Fruit fly (Drosophila melanogaster) whole organism, wandering third instar larva: Measurements from ENCODE around the gene Wnt10.
A peak's percentile ranks its signal among the peaks of the same experiment; 100 is the strongest.

Experiments used
- Abd-B ChIP-seq: fragments of >200 bp; optimal IDR thresholded peaks from 2 replicates; lab custom pipeline; 2017; ENCODE audit warnings: missing biosample characterization, missing genetic modification characterization
- CG32264 ChIP-seq: fragments of 200-800 bp; sonication (Bioruptor generic); optimal IDR thresholded peaks from 2 replicates; lab custom pipeline; 2016; ENCODE audit warnings: missing biosample characterization, missing genetic modification characterization
- CG9705 ChIP-seq: fragments of 200-800 bp; sonication (Bioruptor generic); optimal IDR thresholded peaks from 2 replicates; lab custom pipeline; 2018; ENCODE audit warnings: missing biosample characterization, mild to moderate bottlenecking, missing genetic modification characterization
- CrebA ChIP-seq: fragments of 200-800 bp; sonication (Bioruptor generic); optimal IDR thresholded peaks from 2 replicates; lab custom pipeline; 2016; ENCODE audit warnings: missing biosample characterization, mild to moderate bottlenecking, missing genetic modification characterization, borderline replicate concordance
- Dfd ChIP-seq: fragments of >200 bp; optimal IDR thresholded peaks from 2 replicates; lab custom pipeline; 2017; ENCODE audit warnings: missing biosample characterization, missing genetic modification characterization
- Dif ChIP-seq: fragments of 200-275, 200-300 bp; sonication (Bioruptor generic); optimal IDR thresholded peaks from 2 replicates; lab custom pipeline; 2018; ENCODE audit warnings: missing biosample characterization, missing genetic modification characterization; ENCODE audit not compliant: partially characterized antibody
- GATAd ChIP-seq: sonication (Bioruptor generic); optimal IDR thresholded peaks from 2 replicates; lab custom pipeline; 2016; ENCODE audit warnings: missing biosample characterization, missing genetic modification characterization
- HLH106 ChIP-seq: fragments of 200-800 bp; optimal IDR thresholded peaks from 3 replicates; lab custom pipeline; 2019; ENCODE audit warnings: missing biosample characterization, mild to moderate bottlenecking, missing genetic modification characterization, moderate library complexity
- Hnf4 ChIP-seq: fragments of 200-800 bp; sonication (Bioruptor generic); optimal IDR thresholded peaks from 2 replicates; lab custom pipeline; 2016; ENCODE audit warnings: missing biosample characterization, mild to moderate bottlenecking, missing genetic modification characterization
- Hr78 ChIP-seq: fragments of >200 bp; optimal IDR thresholded peaks from 2 replicates; lab custom pipeline; 2017; ENCODE audit warnings: missing biosample characterization, missing genetic modification characterization
- Hr83 ChIP-seq: fragments of 200-300 bp; sonication (Bioruptor generic); optimal IDR thresholded peaks from 2 replicates; lab custom pipeline; 2016; ENCODE audit warnings: missing biosample characterization, mild to moderate bottlenecking, missing genetic modification characterization, moderate library complexity; ENCODE audit not compliant: poor library complexity, severe bottlenecking
- Jra ChIP-seq: sonication (Bioruptor generic); optimal IDR thresholded peaks from 2 replicates; lab custom pipeline; 2016; ENCODE audit warnings: missing biosample characterization, missing genetic modification characterization
- Mio ChIP-seq: sonication (Bioruptor generic); optimal IDR thresholded peaks from 2 replicates; lab custom pipeline; 2016; ENCODE audit warnings: missing biosample characterization, missing genetic modification characterization
- Myc ChIP-seq: fragments of >200 bp; optimal IDR thresholded peaks from 2 replicates; lab custom pipeline; 2017
- N ChIP-seq: fragments of >200 bp; optimal IDR thresholded peaks from 2 replicates; lab custom pipeline; 2018; ENCODE audit warnings: missing biosample characterization, missing external identifiers, missing genetic modification characterization
- OdsH ChIP-seq: fragments of 200-800 bp; sonication (Bioruptor generic); optimal IDR thresholded peaks from 2 replicates; lab custom pipeline; 2016; ENCODE audit warnings: missing biosample characterization, mild to moderate bottlenecking, missing genetic modification characterization
- Rel ChIP-seq, 2 experiments: fragments of 200-800 bp; sonication (Bioruptor generic) in 1 of 2; optimal IDR thresholded peaks; 2 replicates in 1 of 2; 3 replicates in 1 of 2; lab custom pipeline; 2016 to 2019; ENCODE audit warnings: mild to moderate bottlenecking in 2 of 2, missing biosample characterization in 2 of 2, missing genetic modification characterization in 2 of 2, moderate library complexity in 1 of 2
- Sp1 ChIP-seq: fragments of 200-800 bp; sonication (Bioruptor generic); optimal IDR thresholded peaks from 3 replicates; lab custom pipeline; 2019; ENCODE audit warnings: missing biosample characterization, mild to moderate bottlenecking, missing genetic modification characterization, moderate library complexity
- Vsx2 ChIP-seq: fragments of 200-300, 225-300 bp; sonication (Bioruptor generic); optimal IDR thresholded peaks from 2 replicates; lab custom pipeline; 2018; ENCODE audit warnings: missing biosample characterization, missing genetic modification characterization; ENCODE audit not compliant: partially characterized antibody
- br ChIP-seq: fragments of 200-800 bp; sonication (Bioruptor generic); optimal IDR thresholded peaks from 2 replicates; lab custom pipeline; 2016; ENCODE audit warnings: missing biosample characterization, missing genetic modification characterization
- brk ChIP-seq: fragments of 200-800 bp; sonication (Bioruptor generic); optimal IDR thresholded peaks from 2 replicates; lab custom pipeline; 2016; ENCODE audit warnings: missing biosample characterization, mild to moderate bottlenecking, missing genetic modification characterization
- dl ChIP-seq, 2 experiments: fragments of 175-275, 200-275 bp in 1 of 2; fragments of 200-275 bp in 1 of 2; sonication (Bioruptor generic); optimal IDR thresholded peaks; lab custom pipeline; 2018; ENCODE audit warnings: mild to moderate bottlenecking in 2 of 2, missing biosample characterization in 2 of 2, missing genetic modification characterization in 2 of 2, moderate library complexity in 2 of 2; ENCODE audit not compliant: partially characterized antibody in 2 of 2, insufficient read depth in 1 of 2
- dmrt93B ChIP-seq: fragments of 200-800 bp; sonication (Bioruptor generic); optimal IDR thresholded peaks from 2 replicates; lab custom pipeline; 2018; ENCODE audit warnings: missing biosample characterization, mild to moderate bottlenecking, missing genetic modification characterization
- dsf ChIP-seq: sonication (Bioruptor generic); optimal IDR thresholded peaks from 2 replicates; lab custom pipeline; 2016; ENCODE audit warnings: missing biosample characterization, missing genetic modification characterization, borderline replicate concordance
- ey ChIP-seq: fragments of 200-800 bp; sonication (Bioruptor generic); optimal IDR thresholded peaks from 2 replicates; lab custom pipeline; 2016; ENCODE audit warnings: missing biosample characterization, missing genetic modification characterization
- foxo ChIP-seq, 2 experiments: fragments of 200-800 bp; sonication (Bioruptor generic); optimal IDR thresholded peaks; 2 replicates in 1 of 2; 3 replicates in 1 of 2; lab custom pipeline; 2016 to 2017; ENCODE audit warnings: missing biosample characterization in 2 of 2, missing genetic modification characterization in 2 of 2
- fru ChIP-seq: fragments of 200-800 bp; sonication (Bioruptor generic); optimal IDR thresholded peaks from 3 replicates; lab custom pipeline; 2016; ENCODE audit warnings: missing biosample characterization, mild to moderate bottlenecking, missing genetic modification characterization
- h ChIP-seq: fragments of 200-800 bp; sonication (Bioruptor generic); optimal IDR thresholded peaks from 3 replicates; lab custom pipeline; 2016; ENCODE audit warnings: missing biosample characterization, mild to moderate bottlenecking, missing genetic modification characterization
- jim ChIP-seq: fragments of 175-275, 200-325 bp; sonication (Bioruptor generic); optimal IDR thresholded peaks from 2 replicates; lab custom pipeline; 2016; ENCODE audit warnings: missing biosample characterization, mild to moderate bottlenecking, missing genetic modification characterization
- lola ChIP-seq: fragments of >200 bp; optimal IDR thresholded peaks from 2 replicates; lab custom pipeline; 2017; ENCODE audit warnings: missing biosample characterization, missing genetic modification characterization
- pan ChIP-seq: fragments of >200 bp; optimal IDR thresholded peaks from 2 replicates; lab custom pipeline; 2017
- psq ChIP-seq: fragments of 200-800 bp; sonication (Bioruptor generic); optimal IDR thresholded peaks from 3 replicates; lab custom pipeline; 2017; ENCODE audit warnings: missing biosample characterization, mild to moderate bottlenecking, missing genetic modification characterization, moderate library complexity
- rgr ChIP-seq: fragments of 200-800 bp; sonication (Bioruptor generic); optimal IDR thresholded peaks from 3 replicates; lab custom pipeline; 2016; ENCODE audit warnings: missing biosample characterization, mild to moderate bottlenecking, missing genetic modification characterization
- sage ChIP-seq: fragments of 200-800 bp; sonication (Bioruptor generic); optimal IDR thresholded peaks from 2 replicates; lab custom pipeline; 2016; ENCODE audit warnings: missing biosample characterization, mild to moderate bottlenecking, missing genetic modification characterization
- sv ChIP-seq: fragments of 200-800 bp; sonication (Bioruptor generic); optimal IDR thresholded peaks from 3 replicates; lab custom pipeline; 2016; ENCODE audit warnings: missing biosample characterization, missing genetic modification characterization
- tai ChIP-seq: sonication (Bioruptor generic); optimal IDR thresholded peaks from 2 replicates; lab custom pipeline; 2016; ENCODE audit warnings: missing biosample characterization, missing genetic modification characterization
- usp ChIP-seq: fragments of >200 bp; optimal IDR thresholded peaks from 2 replicates; lab custom pipeline; 2017; ENCODE audit warnings: missing biosample characterization, missing genetic modification characterization
- woc ChIP-seq: sonication (Bioruptor generic); optimal IDR thresholded peaks from 2 replicates; lab custom pipeline; 2016; ENCODE audit warnings: missing biosample characterization, mild to moderate bottlenecking, missing genetic modification characterization

Gene Wnt10

dm6 chr2L:7411947-7412621 lies 48.9 kb downstream of the Wnt10 start, which contains the start of gene chm:
Gene chm, plus strand, starts transcription at chr2L:7412417.
- TF ChIP-seq Sp1 (GFP tag; lab: Kevin White, UChicago), result peak; percentile 50
- TF ChIP-seq brk (GFP tag; lab: Kevin White, UChicago), result peak; percentile 49
- no peak for TF ChIP-seq jim
- TF ChIP-seq Abd-B (GFP tag; lab: Kevin White, UChicago), result no peak
- peak; percentile 57 for TF ChIP-seq rgr (GFP tag; lab: Kevin White, UChicago)
- no peak for TF ChIP-seq OdsH (GFP tag; lab: Kevin White, UChicago)
- peak; percentile 40 for TF ChIP-seq Hnf4 (GFP tag; lab: Kevin White, UChicago)
- TF ChIP-seq dmrt93B (GFP tag; lab: Kevin White, UChicago), result peak; percentile 25
- TF ChIP-seq Dif (GFP tag; lab: Kevin White, UChicago), result no peak
- no peak for TF ChIP-seq Rel (GFP tag; optimal IDR thresholded peaks at IDR 0.05; lab: Kevin White, UChicago)
- peak; percentile 15 for TF ChIP-seq Rel (tag; optimal IDR thresholded peaks at IDR 0.05; lab: Kevin White, UChicago)
- peak in 1 of 2 experiments; percentile 44 for TF ChIP-seq foxo (GFP tag; optimal IDR thresholded peaks at IDR 0.05; lab: Kevin White, UChicago)
- TF ChIP-seq h (GFP tag; lab: Kevin White, UChicago), result peak; percentile 41
- TF ChIP-seq psq (GFP tag; lab: Kevin White, UChicago), result no peak
- TF ChIP-seq Jra (GFP tag; lab: Kevin White, UChicago), result no peak
- TF ChIP-seq dl (GFP tag; optimal IDR thresholded peaks at IDR 0.05; lab: Kevin White, UChicago; ENCODE audit: insufficient read depth in 1 of 2, partially characterized antibody in 2 of 2), result no peak
- peak; percentile 54 for TF ChIP-seq HLH106 (tag; lab: Kevin White, UChicago)
- peak; percentile 19 for TF ChIP-seq br (GFP tag; lab: Kevin White, UChicago)
- no peak for TF ChIP-seq CrebA (GFP tag; lab: Kevin White, UChicago)
- TF ChIP-seq N (GFP tag; lab: Kevin White, UChicago), result no peak
- TF ChIP-seq lola (GFP tag; lab: Kevin White, UChicago), result no peak
- peak; percentile 80 for TF ChIP-seq Hr83 (GFP tag; lab: Kevin White, UChicago)
- peak; percentile 25 for TF ChIP-seq fru
- TF ChIP-seq CG32264 (GFP tag; lab: Kevin White, UChicago), result no peak
- TF ChIP-seq woc (GFP tag; lab: Kevin White, UChicago), result peak; percentile 79
- TF ChIP-seq tai (GFP tag; lab: Kevin White, UChicago), result peak; percentile 70
- TF ChIP-seq GATAd (GFP tag; lab: Kevin White, UChicago), result no peak
- TF ChIP-seq sage (GFP tag; lab: Kevin White, UChicago), result no peak
- TF ChIP-seq ey (GFP tag; lab: Kevin White, UChicago), result peak; percentile 51

dm6 chr2L:7418148-7418988 lies 55.2 kb downstream of the Wnt10 start:
- TF ChIP-seq dsf (GFP tag; lab: Kevin White, UChicago), result no peak
- TF ChIP-seq CrebA (GFP tag; lab: Kevin White, UChicago), result no peak
- TF ChIP-seq CG32264 (GFP tag; lab: Kevin White, UChicago), result no peak
- peak; percentile 6 for TF ChIP-seq brk (GFP tag; lab: Kevin White, UChicago)
- TF ChIP-seq tai (GFP tag; lab: Kevin White, UChicago), result peak; percentile 21
- TF ChIP-seq Mio (GFP tag; lab: Kevin White, UChicago), result no peak
- TF ChIP-seq sage (GFP tag; lab: Kevin White, UChicago), result peak; percentile 59
- peak; percentile 89 for TF ChIP-seq Dif (GFP tag; lab: Kevin White, UChicago)
- TF ChIP-seq Hr78 (GFP tag; lab: Kevin White, UChicago), result no peak
- no peak for TF ChIP-seq CG9705
- peak; percentile 73 for TF ChIP-seq h (GFP tag; lab: Kevin White, UChicago)
- peak in 1 of 2 experiments; percentile 60 for TF ChIP-seq dl (GFP tag; optimal IDR thresholded peaks at IDR 0.05; lab: Kevin White, UChicago; ENCODE audit: insufficient read depth in 1 of 2, partially characterized antibody in 2 of 2)
- TF ChIP-seq foxo (GFP tag; optimal IDR thresholded peaks at IDR 0.05; lab: Kevin White, UChicago), result peak in 1 of 2 experiments; percentile 82
- TF ChIP-seq N (GFP tag; lab: Kevin White, UChicago), result no peak
- TF ChIP-seq Rel (GFP tag; optimal IDR thresholded peaks at IDR 0.05; lab: Kevin White, UChicago), result no peak
- TF ChIP-seq Rel (tag; optimal IDR thresholded peaks at IDR 0.05; lab: Kevin White, UChicago), result peak; percentile 45
- peak; percentile 76 for TF ChIP-seq Hr83 (GFP tag; lab: Kevin White, UChicago)
- TF ChIP-seq woc (GFP tag; lab: Kevin White, UChicago), result peak; percentile 49
- TF ChIP-seq Dfd, result no peak
- TF ChIP-seq br (GFP tag; lab: Kevin White, UChicago), result peak; percentile 44
- no peak for TF ChIP-seq jim
- TF ChIP-seq Vsx2 (GFP tag; lab: Kevin White, UChicago), result no peak
- no peak for TF ChIP-seq sv (GFP tag; lab: Kevin White, UChicago)
- no peak for TF ChIP-seq Myc (lab: Kevin White, UChicago)
- no peak for TF ChIP-seq lola (GFP tag; lab: Kevin White, UChicago)
- no peak for TF ChIP-seq GATAd (GFP tag; lab: Kevin White, UChicago)
- peak; percentile 83 for TF ChIP-seq OdsH (GFP tag; lab: Kevin White, UChicago)
- TF ChIP-seq Jra (GFP tag; lab: Kevin White, UChicago), result peak; percentile 87
- TF ChIP-seq psq (GFP tag; lab: Kevin White, UChicago), result peak; percentile 72
- TF ChIP-seq usp (GFP tag; lab: Kevin White, UChicago), result no peak
- TF ChIP-seq ey (GFP tag; lab: Kevin White, UChicago), result peak; percentile 68
- peak; percentile 2 for TF ChIP-seq Hnf4 (GFP tag; lab: Kevin White, UChicago)
- no peak for TF ChIP-seq pan
- TF ChIP-seq Abd-B (GFP tag; lab: Kevin White, UChicago), result no peak
- peak; percentile 72 for TF ChIP-seq fru
- peak; percentile 78 for TF ChIP-seq HLH106 (tag; lab: Kevin White, UChicago)
- TF ChIP-seq Sp1 (GFP tag; lab: Kevin White, UChicago), result peak; percentile 89
- peak; percentile 74 for TF ChIP-seq rgr (GFP tag; lab: Kevin White, UChicago)
- TF ChIP-seq dmrt93B (GFP tag; lab: Kevin White, UChicago), result peak; percentile 71
